Worm (Caenorhabditis elegans) whole organism, mixed stage, embryonic: Measurements from ENCODE around the gene nas-4.
A peak's percentile ranks its signal among the peaks of the same experiment; 100 is the strongest.

ENCODE experiments used
- M03D4.4 ChIP-seq: sonication (generic microtip); optimal IDR thresholded peaks from 2 replicates; lab custom pipeline; 2017; ENCODE audit warnings: mild to moderate bottlenecking, missing genetic modification characterization, missing compliant biosample characterization
- bed-3 ChIP-seq: fragments of 200-800 bp; sonication (Bioruptor generic); optimal IDR thresholded peaks from 3 replicates; lab custom pipeline; 2018; ENCODE audit warnings: mild to moderate bottlenecking, missing genetic modification characterization, moderate library complexity, missing compliant biosample characterization
- blmp-1 ChIP-seq: fragments of 150-350 bp; optimal IDR thresholded peaks from 2 replicates; lab custom pipeline; 2014; ENCODE audit warnings: missing biosample characterization, missing genetic modification characterization
- ceh-39 ChIP-seq: fragments of 150-350 bp; optimal IDR thresholded peaks from 2 replicates; lab custom pipeline; 2014; ENCODE audit warnings: missing biosample characterization, missing genetic modification characterization
- ceh-43 ChIP-seq: fragments of 200-800 bp; sonication (Bioruptor generic); optimal IDR thresholded peaks from 2 replicates; lab custom pipeline; 2018; ENCODE audit warnings: mild to moderate bottlenecking, missing genetic modification characterization, moderate library complexity, missing compliant biosample characterization
- ceh-83 ChIP-seq: fragments of 200-800 bp; sonication (Bioruptor generic); optimal IDR thresholded peaks from 2 replicates; lab custom pipeline; 2018; ENCODE audit warnings: mild to moderate bottlenecking, missing genetic modification characterization, missing compliant biosample characterization
- ces-1 ChIP-seq: fragments of 150-350 bp; optimal IDR thresholded peaks from 2 replicates; lab custom pipeline; 2014; ENCODE audit warnings: missing biosample characterization, missing genetic modification reagents, missing genetic modification characterization
- cnd-1 ChIP-seq: fragments of 200-800 bp; sonication (Bioruptor generic); optimal IDR thresholded peaks from 2 replicates; lab custom pipeline; 2018; ENCODE audit warnings: mild to moderate bottlenecking, missing genetic modification characterization, missing compliant biosample characterization
- drap-1 ChIP-seq: fragments of 200-800 bp; sonication (Bioruptor generic); optimal IDR thresholded peaks from 3 replicates; lab custom pipeline; 2018; ENCODE audit warnings: mild to moderate bottlenecking, missing genetic modification characterization, missing compliant biosample characterization
- elt-1 ChIP-seq: sonication (generic microtip); optimal IDR thresholded peaks from 2 replicates; lab custom pipeline; 2017; ENCODE audit warnings: missing genetic modification characterization, mild to moderate bottlenecking, missing compliant biosample characterization, antibody characterized with exemption, moderate library complexity, borderline replicate concordance; ENCODE audit not compliant: insufficient read depth
- flh-1 ChIP-seq: fragments of 200-800 bp; sonication (Bioruptor generic); optimal IDR thresholded peaks from 2 replicates; lab custom pipeline; 2018; ENCODE audit warnings: mild to moderate bottlenecking, missing genetic modification characterization, moderate library complexity, missing compliant biosample characterization
- ham-2 ChIP-seq: fragments of 200-800 bp; sonication (Bioruptor generic); optimal IDR thresholded peaks from 2 replicates; lab custom pipeline; 2018; ENCODE audit warnings: mild to moderate bottlenecking, missing genetic modification characterization, missing compliant biosample characterization
- hlh-1 ChIP-seq: fragments of 150-350 bp; optimal IDR thresholded peaks from 2 replicates; lab custom pipeline; 2014; ENCODE audit warnings: missing biosample characterization, missing genetic modification reagents, missing genetic modification characterization
- lin-13 ChIP-seq: fragments of 150-350 bp; optimal IDR thresholded peaks from 2 replicates; lab custom pipeline; 2014; ENCODE audit warnings: missing biosample characterization, missing genetic modification characterization
- lin-32 ChIP-seq: fragments of 200-800 bp; sonication (Bioruptor generic); optimal IDR thresholded peaks from 2 replicates; lab custom pipeline; 2018; ENCODE audit warnings: mild to moderate bottlenecking, missing genetic modification characterization, missing compliant biosample characterization
- lsy-2 ChIP-seq: fragments of 150-350 bp; optimal IDR thresholded peaks from 2 replicates; lab custom pipeline; 2014; ENCODE audit warnings: missing biosample characterization, missing genetic modification characterization
- mab-5 ChIP-seq: fragments of 150-350 bp; optimal IDR thresholded peaks from 2 replicates; lab custom pipeline; 2014; ENCODE audit warnings: missing biosample characterization, missing genetic modification characterization
- mep-1 ChIP-seq: fragments of 150-350 bp; optimal IDR thresholded peaks from 2 replicates; lab custom pipeline; 2017; ENCODE audit warnings: missing biosample characterization, missing genetic modification reagents, missing genetic modification characterization, inconsistent platforms
- mls-2 ChIP-seq: sonication (generic microtip); optimal IDR thresholded peaks from 2 replicates; lab custom pipeline; 2016; ENCODE audit warnings: mild to moderate bottlenecking, missing genetic modification characterization, moderate library complexity, missing compliant biosample characterization
- nhr-12 ChIP-seq: fragments of 150-350 bp; optimal IDR thresholded peaks from 2 replicates; lab custom pipeline; 2014; ENCODE audit warnings: missing biosample characterization, missing genetic modification characterization
- nhr-237 ChIP-seq: fragments of 150-350 bp; optimal IDR thresholded peaks from 2 replicates; lab custom pipeline; 2014; ENCODE audit warnings: missing biosample characterization, missing genetic modification characterization
- nhr-28 ChIP-seq: fragments of 150-350 bp; optimal IDR thresholded peaks from 2 replicates; lab custom pipeline; 2014; ENCODE audit warnings: missing biosample characterization, missing genetic modification characterization
- nhr-76 ChIP-seq: sonication (generic microtip); optimal IDR thresholded peaks from 2 replicates; lab custom pipeline; 2017; ENCODE audit warnings: missing biosample characterization, missing genetic modification characterization
- pha-4 ChIP-seq: fragments of 150-350 bp; optimal IDR thresholded peaks from 2 replicates; lab custom pipeline; 2018; ENCODE audit warnings: missing biosample characterization, missing genetic modification reagents, missing genetic modification characterization
- sem-2 ChIP-seq: fragments of 200-800 bp; sonication (Bioruptor generic); optimal IDR thresholded peaks from 2 replicates; lab custom pipeline; 2018; ENCODE audit warnings: mild to moderate bottlenecking, missing genetic modification characterization, missing compliant biosample characterization
- snpc-4 ChIP-seq: fragments of 150-350 bp; optimal IDR thresholded peaks from 2 replicates; lab custom pipeline; 2014; ENCODE audit warnings: missing biosample characterization, missing genetic modification characterization
- sptf-1 ChIP-seq: sonication (generic microtip); optimal IDR thresholded peaks from 2 replicates; lab custom pipeline; 2017; ENCODE audit warnings: mild to moderate bottlenecking, missing genetic modification characterization, moderate library complexity, missing compliant biosample characterization
- unc-120 ChIP-seq: sonication (generic microtip); optimal IDR thresholded peaks from 2 replicates; lab custom pipeline; 2017; ENCODE audit warnings: missing genetic modification characterization, missing compliant biosample characterization; ENCODE audit not compliant: poor library complexity, severe bottlenecking
- unc-39 ChIP-seq: fragments of 150-350 bp; optimal IDR thresholded peaks from 2 replicates; lab custom pipeline; 2014; ENCODE audit warnings: missing biosample characterization, missing genetic modification characterization
- unc-62 ChIP-seq: fragments of 150-350 bp; optimal IDR thresholded peaks from 2 replicates; lab custom pipeline; 2014; ENCODE audit warnings: missing biosample characterization, missing genetic modification reagents, missing genetic modification characterization
- zip-8 ChIP-seq: fragments of 150-350 bp; optimal IDR thresholded peaks from 2 replicates; lab custom pipeline; 2014; ENCODE audit warnings: missing biosample characterization, missing genetic modification characterization
- ztf-11 ChIP-seq: fragments of 150-350 bp; optimal IDR thresholded peaks from 2 replicates; lab custom pipeline; 2014; ENCODE audit warnings: missing biosample characterization, missing genetic modification characterization

The nas-4 gene

ce11 chrIII:6462610-6463009 is 47.2 kb upstream of the nas-4 start, which contains the start of gene T26A5.8:
TSS of gene T26A5.8 (minus strand) at chrIII:6462856.
- TF ChIP-seq ceh-39 (tag; lab: Kevin White, UChicago) (no peak), nhr-237 (no peak), hlh-1 (no peak), unc-120 (tag; lab: Kevin White, UChicago) (no peak), sem-2 (no peak), nhr-28 (no peak), lin-32 (GFP tag; lab: Kevin White, UChicago) (no peak), unc-62 (GFP tag; lab: Kevin White, UChicago) (no peak), sptf-1 (no peak)

ce11 chrIII:6459820-6460219 is 44.4 kb upstream of the nas-4 start, which contains the start of gene algn-1:
TSS of gene algn-1 (plus strand) at chrIII:6460120.
- TF ChIP-seq ztf-11 (tag; lab: Kevin White, UChicago) (no peak), ceh-83 (GFP tag; lab: Kevin White, UChicago) (no peak), blmp-1 (no peak), nhr-76 (tag; lab: Kevin White, UChicago) (no peak), snpc-4 (tag; lab: Kevin White, UChicago) (no peak), flh-1 (GFP tag; lab: Kevin White, UChicago) (no peak), mep-1 (no peak), M03D4.4 (tag; lab: Kevin White, UChicago) (no peak), elt-1 (tag; lab: Kevin White, UChicago) (no peak), nhr-12 (no peak), lin-32 (GFP tag; lab: Kevin White, UChicago) (no peak), hlh-1 (no peak), mab-5 (tag; lab: Kevin White, UChicago) (no peak), bed-3 (GFP tag; lab: Kevin White, UChicago) (no peak), cnd-1 (no peak), unc-39 (no peak), ham-2 (GFP tag; lab: Kevin White, UChicago) (no peak), sptf-1 (no peak), nhr-28 (no peak), pha-4 (tag; lab: Kevin White, UChicago) (no peak)

ce11 chrIII:6454183-6454582 is 38.7 kb upstream of the nas-4 start, which contains the start of gene jhdm-1:
TSS of gene jhdm-1 (plus strand) at chrIII:6454483.
- TF ChIP-seq ztf-11 (tag; lab: Kevin White, UChicago): no peak

- TF ChIP-seq nhr-237 (peak; percentile 85), sem-2 (peak; percentile 11), drap-1 (GFP tag; lab: Kevin White, UChicago) (peak; percentile 63), lin-13 (tag; lab: Kevin White, UChicago) (peak; percentile 83), elt-1 (tag; lab: Kevin White, UChicago) (peak; percentile 35), blmp-1 (peak; percentile 51), snpc-4 (tag; lab: Kevin White, UChicago) (no peak), cnd-1 (peak; percentile 72), lin-32 (GFP tag; lab: Kevin White, UChicago) (no peak), bed-3 (GFP tag; lab: Kevin White, UChicago) (peak; percentile 5), hlh-1 (peak; percentile 37), ztf-11 (tag; lab: Kevin White, UChicago) (peak; percentile 41), zip-8 (no peak), sptf-1 (peak; percentile 86), nhr-28 (no peak), mab-5 (tag; lab: Kevin White, UChicago) (no peak), unc-120 (tag; lab: Kevin White, UChicago) (peak; percentile 67), mep-1 (peak; percentile 89), ceh-83 (GFP tag; lab: Kevin White, UChicago) (peak; percentile 51), M03D4.4 (tag; lab: Kevin White, UChicago) (peak; percentile 78), lsy-2 (tag; lab: Kevin White, UChicago) (peak; percentile 82), unc-39 (no peak), ceh-39 (tag; lab: Kevin White, UChicago) (no peak), ces-1 (peak; percentile 25), ceh-43 (GFP tag; lab: Kevin White, UChicago) (peak; percentile 7), ham-2 (GFP tag; lab: Kevin White, UChicago) (peak; percentile 75), flh-1 (GFP tag; lab: Kevin White, UChicago) (peak; percentile 6), mls-2 (tag; lab: Kevin White, UChicago) (peak; percentile 81), pha-4 (tag; lab: Kevin White, UChicago) (peak; percentile 75)
Measured at ce11 chrIII:6453665-6454064, 38.2 kb upstream of the nas-4 start.
